Worm (Caenorhabditis elegans) whole organism, mixed stage, embryonic: ENCODE measurements around the gene wee-1.1.

Source experiments
- blmp-1 ChIP-seq: fragments of 150-350 bp; optimal IDR thresholded peaks from 2 replicates; lab custom pipeline; 2014; ENCODE audit warnings: missing biosample characterization, missing genetic modification characterization
- ces-1 ChIP-seq: fragments of 150-350 bp; optimal IDR thresholded peaks from 2 replicates; lab custom pipeline; 2014; ENCODE audit warnings: missing biosample characterization, missing genetic modification reagents, missing genetic modification characterization
- elt-1 ChIP-seq: sonication (generic microtip); optimal IDR thresholded peaks from 2 replicates; lab custom pipeline; 2017; ENCODE audit warnings: missing genetic modification characterization, mild to moderate bottlenecking, missing compliant biosample characterization, antibody characterized with exemption, moderate library complexity, borderline replicate concordance; ENCODE audit not compliant: insufficient read depth
- elt-3 ChIP-seq: fragments of 150-350 bp; optimal IDR thresholded peaks from 2 replicates; lab custom pipeline; 2014; ENCODE audit warnings: missing biosample characterization, missing genetic modification characterization
- ham-2 ChIP-seq: fragments of 200-800 bp; sonication (Bioruptor generic); optimal IDR thresholded peaks from 2 replicates; lab custom pipeline; 2018; ENCODE audit warnings: mild to moderate bottlenecking, missing genetic modification characterization, missing compliant biosample characterization
- lin-13 ChIP-seq: fragments of 150-350 bp; optimal IDR thresholded peaks from 2 replicates; lab custom pipeline; 2014; ENCODE audit warnings: missing biosample characterization, missing genetic modification characterization
- mep-1 ChIP-seq: fragments of 150-350 bp; optimal IDR thresholded peaks from 2 replicates; lab custom pipeline; 2017; ENCODE audit warnings: missing biosample characterization, missing genetic modification reagents, missing genetic modification characterization, inconsistent platforms
- nhr-12 ChIP-seq: fragments of 150-350 bp; optimal IDR thresholded peaks from 2 replicates; lab custom pipeline; 2014; ENCODE audit warnings: missing biosample characterization, missing genetic modification characterization
- nhr-237 ChIP-seq: fragments of 150-350 bp; optimal IDR thresholded peaks from 2 replicates; lab custom pipeline; 2014; ENCODE audit warnings: missing biosample characterization, missing genetic modification characterization
- nhr-76 ChIP-seq: sonication (generic microtip); optimal IDR thresholded peaks from 2 replicates; lab custom pipeline; 2017; ENCODE audit warnings: missing biosample characterization, missing genetic modification characterization
- snpc-4 ChIP-seq: fragments of 150-350 bp; optimal IDR thresholded peaks from 2 replicates; lab custom pipeline; 2014; ENCODE audit warnings: missing biosample characterization, missing genetic modification characterization
- unc-39 ChIP-seq: fragments of 150-350 bp; optimal IDR thresholded peaks from 2 replicates; lab custom pipeline; 2014; ENCODE audit warnings: missing biosample characterization, missing genetic modification characterization
- unc-62 ChIP-seq: fragments of 150-350 bp; optimal IDR thresholded peaks from 2 replicates; lab custom pipeline; 2014; ENCODE audit warnings: missing biosample characterization, missing genetic modification reagents, missing genetic modification characterization

DNA sequence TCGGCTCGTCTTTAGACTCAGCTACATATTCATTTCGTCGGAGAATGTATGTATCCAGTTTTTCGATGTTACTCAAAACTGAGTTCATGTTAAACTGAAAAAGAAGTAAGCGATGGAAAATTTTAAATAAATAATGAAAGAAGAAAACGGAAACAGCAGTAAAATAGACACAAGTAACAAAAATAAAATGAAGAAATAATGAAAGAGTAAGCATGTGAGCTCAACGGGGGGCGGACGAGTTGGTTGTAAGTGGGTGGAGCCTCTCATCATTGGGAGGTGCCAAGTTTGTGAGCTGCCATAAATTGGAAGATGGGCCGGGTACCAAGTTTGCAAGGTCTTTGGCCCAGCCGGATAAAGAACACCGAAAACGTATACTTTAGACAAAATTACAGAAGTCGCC lies at the start of gene wee-1.1:
- TF ChIP-seq nhr-237 (tag; lab: Kevin White, UChicago) (no peak), snpc-4 (no peak), nhr-12 (tag; lab: Kevin White, UChicago) (no peak), lin-13 (tag; lab: Kevin White, UChicago) (no peak), unc-62 (no peak), nhr-76 (no peak), ces-1 (no peak), blmp-1 (tag; lab: Kevin White, UChicago) (no peak), elt-3 (no peak), mep-1 (tag; lab: Kevin White, UChicago) (no peak), ham-2 (GFP tag; lab: Kevin White, UChicago) (no peak), unc-39 (tag; lab: Kevin White, UChicago) (no peak), elt-1 (no peak)
